Worm (Caenorhabditis elegans) whole organism, early embryonic: ENCODE results near the gene K11D12.13.

Experiments used
- aly-1 ChIP-seq: sonication (generic microtip); optimal IDR thresholded peaks from 2 replicates; lab custom pipeline; 2016; ENCODE audit warnings: missing genetic modification characterization, missing compliant biosample characterization
- ama-1 ChIP-seq: fragments of 150-350 bp; optimal IDR thresholded peaks from 2 replicates; lab custom pipeline; 2014
- ceh-13 ChIP-seq: fragments of 200-800 bp; sonication (Bioruptor generic); optimal IDR thresholded peaks from 2 replicates; lab custom pipeline; 2018; ENCODE audit warnings: mild to moderate bottlenecking, missing genetic modification characterization, missing compliant biosample characterization
- ceh-36 ChIP-seq: sonication (generic microtip); optimal IDR thresholded peaks from 2 replicates; lab custom pipeline; 2016; ENCODE audit warnings: missing genetic modification characterization, inconsistent platforms, missing compliant biosample characterization
- flt-1 ChIP-seq: fragments of 200-800 bp; sonication (Bioruptor generic); IDR thresholded peaks from 2 replicates; pipeline ENCODE4 v1.3.6; 2022; ENCODE audit warnings: missing genetic modification characterization, missing compliant biosample characterization
- hmbx-1 ChIP-seq: sonication (generic microtip); optimal IDR thresholded peaks from 2 replicates; lab custom pipeline; 2016; ENCODE audit warnings: mild to moderate bottlenecking, missing genetic modification characterization, missing compliant biosample characterization
- hmg-4 ChIP-seq: fragments of 200-800 bp; sonication (Bioruptor generic); optimal IDR thresholded peaks from 2 replicates; lab custom pipeline; 2018; ENCODE audit warnings: mild to moderate bottlenecking, missing genetic modification characterization, missing compliant biosample characterization
- pes-1 ChIP-seq: fragments of 200-800 bp; sonication (Bioruptor generic); IDR thresholded peaks from 2 replicates; pipeline ENCODE4 v1.3.6; 2022; ENCODE audit warnings: missing genetic modification reagents, missing genetic modification characterization, missing compliant biosample characterization
- scrt-1 ChIP-seq: fragments of 200-800 bp; sonication (Bioruptor generic); IDR thresholded peaks from 2 replicates; pipeline ENCODE4 v1.3.6; 2022; ENCODE audit warnings: missing genetic modification characterization, missing compliant biosample characterization
- tbx-37 ChIP-seq: fragments of 200-800 bp; sonication (Bioruptor generic); conservative IDR thresholded peaks from 2 replicates; pipeline ENCODE4 v1.3.6; 2022; ENCODE audit warnings: missing genetic modification reagents, missing genetic modification characterization, missing compliant biosample characterization

ce11 chrV:5052233-5052632 lies 19.0 kb downstream of the K11D12.13 start, which contains the start of gene K11D12.12:
- TF ChIP-seq ama-1 = no peak
- TF ChIP-seq hmg-4 = no peak
- no peak for TF ChIP-seq hmbx-1 (tag; lab: Kevin White, UChicago)
- TF ChIP-seq scrt-1 = no peak
- TF ChIP-seq flt-1 (GFP tag; lab: Robert Waterston, UW) = no peak
- no peak for TF ChIP-seq pes-1 (GFP tag; lab: Robert Waterston, UW)
- no peak for TF ChIP-seq ceh-13 (GFP tag; lab: Kevin White, UChicago)
- no peak for TF ChIP-seq aly-1 (tag; lab: Kevin White, UChicago)
- TF ChIP-seq tbx-37 (GFP tag; lab: Robert Waterston, UW) = no peak
- TF ChIP-seq ceh-36 (tag; lab: Kevin White, UChicago) = no peak
